ENCODE assay signal across 2 fruit fly cellular contexts in genomic region chr3R:24598549-24599204, dm6.
TF ChIP-seq lines count a peak whose summit lies in the region.

No protein-coding gene starts in this region.

TF ChIP-seq in whole organism, embryonic, 481 proteins besides CTCF, POLR2A, EP300 and RAD21 (continued from another document and continues in another):
- TF ChIP-seq Dek (tag; optimal IDR thresholded peaks at IDR 0.05; lab: Kevin White, UChicago) (no peak), Oli (tag; optimal IDR thresholded peaks at IDR 0.05; lab: Kevin White, UChicago) (peak; percentile 43), CG34422 (GFP tag; IDR thresholded peaks at IDR 0.05; lab: Robert Waterston, UW) (peak; percentile 46; the same call in 1 of the 3 replicates), CG13296 (GFP tag; optimal IDR thresholded peaks at IDR 0.05; lab: Kevin White, UChicago) (no peak), CG13775 (GFP tag; optimal IDR thresholded peaks at IDR 0.05; lab: Kevin White, UChicago) (peak; percentile 7), CG11504 (tag; optimal IDR thresholded peaks at IDR 0.05; lab: Kevin White, UChicago) (peak; percentile 62), phol (tag; optimal IDR thresholded peaks at IDR 0.05; lab: Kevin White, UChicago) (peak; percentile 46), CG30403 (GFP tag; optimal IDR thresholded peaks at IDR 0.05; lab: Kevin White, UChicago) (peak; percentile 37), CG12942 (GFP tag; optimal IDR thresholded peaks at IDR 0.05; lab: Kevin White, UChicago) (peak; percentile 18), dmrt99B (tag; optimal IDR thresholded peaks at IDR 0.05; lab: Kevin White, UChicago) (peak; percentile 51), Hr3 (GFP tag; optimal IDR thresholded peaks at IDR 0.05; lab: Kevin White, UChicago) (no peak), CG12104 (GFP tag; optimal IDR thresholded peaks at IDR 0.05; lab: Kevin White, UChicago) (no peak), NC2α (GFP tag; optimal IDR thresholded peaks at IDR 0.05; lab: Kevin White, UChicago) (no peak), wdn (GFP tag; IDR thresholded peaks at IDR 0.05; lab: Robert Waterston, UW) (no peak), shn (GFP tag; optimal IDR thresholded peaks at IDR 0.05; lab: Kevin White, UChicago) (peak; percentile 1), PHDP (tag; optimal IDR thresholded peaks at IDR 0.05; lab: Kevin White, UChicago) (peak; percentile 9), Sox100B (GFP tag; optimal IDR thresholded peaks at IDR 0.05; lab: Kevin White, UChicago) (peak; percentile 38), CG2712 (tag; optimal IDR thresholded peaks at IDR 0.05; lab: Kevin White, UChicago) (peak; percentile 36), CG7928 (GFP tag; optimal IDR thresholded peaks at IDR 0.05; lab: Kevin White, UChicago) (no peak), CG12391 (tag; optimal IDR thresholded peaks at IDR 0.05; lab: Kevin White, UChicago) (peak; percentile 22), CG2129 (GFP tag; IDR thresholded peaks at IDR 0.05; lab: Robert Waterston, UW; ENCODE audit: partially characterized antibody) (no peak), CoRest (tag; optimal IDR thresholded peaks at IDR 0.05; lab: Kevin White, UChicago) (peak; percentile 13), gem (tag; optimal IDR thresholded peaks at IDR 0.05; lab: Kevin White, UChicago) (peak; percentile 49), E2f1 (GFP tag; IDR thresholded peaks at IDR 0.05; lab: Robert Waterston, UW) (0 out of 2 replicates have a peak, but pooled peaks have one; percentile 13), dysf (GFP tag; IDR thresholded peaks at IDR 0.05; lab: Robert Waterston, UW) (peak; percentile 44; the same call in 1 of the 3 replicates), CG9727 (GFP tag; optimal IDR thresholded peaks at IDR 0.05; lab: Kevin White, UChicago) (peak; percentile 4), CG7372 (GFP tag; IDR thresholded peaks at IDR 0.05; lab: Robert Waterston, UW) (no peak), CG6689 (GFP tag; IDR thresholded peaks at IDR 0.05; lab: Robert Waterston, UW) (0 out of 2 replicates have a peak, but pooled peaks have one; percentile 44), CG18262 (tag; optimal IDR thresholded peaks at IDR 0.05; lab: Kevin White, UChicago) (peak; percentile 50), ara (GFP tag; IDR thresholded peaks at IDR 0.05; lab: Robert Waterston, UW) (no peak), sisA (GFP tag; IDR thresholded peaks at IDR 0.05; lab: Robert Waterston, UW) (peak; percentile 8; the same call in 1 of the 2 replicates), ind (GFP tag; optimal IDR thresholded peaks at IDR 0.05; lab: Kevin White, UChicago) (peak; percentile 41), Sry-δ (GFP tag; optimal IDR thresholded peaks at IDR 0.05; lab: Kevin White, UChicago) (no peak), Hsf (GFP tag; optimal IDR thresholded peaks at IDR 0.05; lab: Kevin White, UChicago) (peak; percentile 7), Pdp1 (GFP tag; optimal IDR thresholded peaks at IDR 0.05; lab: Kevin White, UChicago) (peak in 1 of 2 experiments; percentile 5), CG17359 (tag; optimal IDR thresholded peaks at IDR 0.05; lab: Kevin White, UChicago) (peak; percentile 13), ap (GFP tag; IDR thresholded peaks at IDR 0.05; lab: Robert Waterston, UW) (no peak), CG6175 (GFP tag; IDR thresholded peaks at IDR 0.05; lab: Robert Waterston, UW) (0 out of 3 replicates have a peak, but pooled peaks have one; percentile 43), chinmo (GFP tag; IDR thresholded peaks at IDR 0.05; lab: Robert Waterston, UW; ENCODE audit: partially characterized antibody) (0 out of 4 replicates have a peak, but pooled peaks have one; percentile 51), cas (GFP tag; IDR thresholded peaks at IDR 0.05; lab: Robert Waterston, UW) (no peak), lmd (GFP tag; IDR thresholded peaks at IDR 0.05; lab: Robert Waterston, UW) (peak; percentile 37; the same call in 1 of the 2 replicates), CG17361 (GFP tag; IDR thresholded peaks at IDR 0.05; lab: Robert Waterston, UW) (peak; percentile 71), vvl (GFP tag; IDR thresholded peaks at IDR 0.05; lab: Robert Waterston, UW) (peak; percentile 36; the same call in 1 of the 2 replicates), CG9609 (GFP tag; optimal IDR thresholded peaks at IDR 0.05; lab: Kevin White, UChicago) (peak; percentile 21), CG14710 (tag; optimal IDR thresholded peaks at IDR 0.05; lab: Kevin White, UChicago) (peak; percentile 16), CG7357 (GFP tag; IDR thresholded peaks at IDR 0.05; lab: Robert Waterston, UW) (0 out of 3 replicates have a peak, but pooled peaks have one; percentile 35), CG3163 (GFP tag; optimal IDR thresholded peaks at IDR 0.05; lab: Kevin White, UChicago) (no peak), CG31441 (GFP tag; IDR thresholded peaks at IDR 0.05; lab: Robert Waterston, UW) (peak; percentile 26; the same call in 1 of the 2 replicates), Ets65A (GFP tag; lab: Kevin White, UChicago) (peak; percentile 86), lilli (GFP tag; optimal IDR thresholded peaks at IDR 0.05; lab: Kevin White, UChicago) (peak; percentile 2), cwo (GFP tag; optimal IDR thresholded peaks at IDR 0.05; lab: Kevin White, UChicago) (peak; percentile 12), oc (tag; optimal IDR thresholded peaks at IDR 0.05; lab: Kevin White, UChicago) (peak; percentile 26), Blimp-1 (GFP tag; optimal IDR thresholded peaks at IDR 0.05; lab: Kevin White, UChicago) (peak; percentile 24), CG8924 (tag; optimal IDR thresholded peaks at IDR 0.05; lab: Kevin White, UChicago) (peak; percentile 1), CG12236 (GFP tag; optimal IDR thresholded peaks at IDR 0.05; lab: Kevin White, UChicago) (no peak), org-1 (GFP tag; optimal IDR thresholded peaks at IDR 0.05; lab: Kevin White, UChicago) (peak; percentile 19), Abd-B (GFP tag; optimal IDR thresholded peaks at IDR 0.05; lab: Kevin White, UChicago) (peak; percentile 14), nmo (GFP tag; optimal IDR thresholded peaks at IDR 0.05; lab: Kevin White, UChicago) (peak; percentile 22), CG2678 (tag; optimal IDR thresholded peaks at IDR 0.05; lab: Kevin White, UChicago) (peak; percentile 17), Drgx (GFP tag; IDR thresholded peaks at IDR 0.05; lab: Robert Waterston, UW) (peak; percentile 34; the same call in 1 of the 2 replicates), dmrt11E (tag; optimal IDR thresholded peaks at IDR 0.05; lab: Kevin White, UChicago) (peak; percentile 4), nau (GFP tag; optimal IDR thresholded peaks at IDR 0.05; lab: Kevin White, UChicago) (peak; percentile 22), Trl (optimal IDR thresholded peaks at IDR 0.05; lab: Kevin White, UChicago) (no peak), Trl (GFP tag; optimal IDR thresholded peaks at IDR 0.05; lab: Kevin White, UChicago) (no peak)

TF ChIP-seq in whole organism, prepupa, 60 proteins besides CTCF, POLR2A, EP300 and RAD21 (continued from another document):
- TF ChIP-seq Hr39 (GFP tag; optimal IDR thresholded peaks at IDR 0.05; lab: Kevin White, UChicago) (no peak), vri (GFP tag; optimal IDR thresholded peaks at IDR 0.05; lab: Kevin White, UChicago) (no peak), CG10631 (GFP tag; optimal IDR thresholded peaks at IDR 0.05; lab: Kevin White, UChicago) (peak; percentile 49), fkh (GFP tag; optimal IDR thresholded peaks at IDR 0.05; lab: Kevin White, UChicago) (no peak), net (GFP tag; optimal IDR thresholded peaks at IDR 0.05; lab: Kevin White, UChicago) (peak; percentile 49), esn (GFP tag; optimal IDR thresholded peaks at IDR 0.05; lab: Kevin White, UChicago) (peak; percentile 3), Gug (GFP tag; IDR thresholded peaks at IDR 0.05; lab: Robert Waterston, UW) (peak; percentile 37; the same call in 1 of the 2 replicates), CG6163 (GFP tag; IDR thresholded peaks at IDR 0.05; lab: Robert Waterston, UW) (0 out of 3 replicates have a peak, but pooled peaks have one; percentile 21), Eip75B (GFP tag; optimal IDR thresholded peaks at IDR 0.05; lab: Kevin White, UChicago) (no peak), CG6854 (GFP tag; optimal IDR thresholded peaks at IDR 0.05; lab: Kevin White, UChicago) (peak; percentile 3), CG11902 (GFP tag; optimal IDR thresholded peaks at IDR 0.05; lab: Kevin White, UChicago) (no peak), dsx (GFP tag; optimal IDR thresholded peaks at IDR 0.05; lab: Kevin White, UChicago; ENCODE audit: poor library complexity, severe bottlenecking) (peak; percentile 31), CG7368 (GFP tag; optimal IDR thresholded peaks at IDR 0.05; lab: Kevin White, UChicago) (peak; percentile 19), CG6808 (GFP tag; optimal IDR thresholded peaks at IDR 0.05; lab: Kevin White, UChicago) (no peak), dac (GFP tag; optimal IDR thresholded peaks at IDR 0.05; lab: Kevin White, UChicago) (peak; percentile 63), CG34406 (GFP tag; optimal IDR thresholded peaks at IDR 0.05; lab: Kevin White, UChicago) (peak; percentile 24), CG9139 (GFP tag; optimal IDR thresholded peaks at IDR 0.05; lab: Kevin White, UChicago) (no peak), ss (GFP tag; optimal IDR thresholded peaks at IDR 0.05; lab: Kevin White, UChicago) (peak in 1 of 2 experiments; percentile 7), CG8632 (GFP tag; optimal IDR thresholded peaks at IDR 0.05; lab: Kevin White, UChicago) (no peak), salr (GFP tag; optimal IDR thresholded peaks at IDR 0.05; lab: Kevin White, UChicago) (no peak), Hr38 (GFP tag; optimal IDR thresholded peaks at IDR 0.05; lab: Kevin White, UChicago) (no peak), CG6276 (GFP tag; optimal IDR thresholded peaks at IDR 0.05; lab: Kevin White, UChicago) (peak; percentile 61), CG31627 (GFP tag; optimal IDR thresholded peaks at IDR 0.05; lab: Kevin White, UChicago) (peak; percentile 14), acj6 (GFP tag; optimal IDR thresholded peaks at IDR 0.05; lab: Kevin White, UChicago) (peak; percentile 28), fd59A (GFP tag; optimal IDR thresholded peaks at IDR 0.05; lab: Kevin White, UChicago) (no peak), lz (GFP tag; optimal IDR thresholded peaks at IDR 0.05; lab: Kevin White, UChicago) (no peak), OdsH (GFP tag; optimal IDR thresholded peaks at IDR 0.05; lab: Kevin White, UChicago) (peak; percentile 39), Sox15 (GFP tag; optimal IDR thresholded peaks at IDR 0.05; lab: Kevin White, UChicago) (no peak), CG15336 (GFP tag; IDR thresholded peaks at IDR 0.05; lab: Robert Waterston, UW) (peak; percentile 50), CG1621 (tag; optimal IDR thresholded peaks at IDR 0.05; lab: Kevin White, UChicago) (peak; percentile 41), Eip78C (GFP tag; lab: Kevin White, UChicago) (peak; percentile 85), CG11294 (GFP tag; IDR thresholded peaks at IDR 0.05; lab: Robert Waterston, UW) (peak; percentile 23; the same call in 1 of the 2 replicates), Lpt (GFP tag; optimal IDR thresholded peaks at IDR 0.05; lab: Kevin White, UChicago) (peak; percentile 30), achi (GFP tag; optimal IDR thresholded peaks at IDR 0.05; lab: Kevin White, UChicago) (peak; percentile 47)
